ENCODE assay signal across 1 fruit fly cellular context in genomic region chr3L:871713-872112, dm6.
A peak's percentile ranks its signal among the peaks of the same experiment; 100 is the strongest.
TF ChIP-seq lines count a peak whose summit lies in the region.

TSS of gene Usp10 (plus strand) at chr3L:871899.

TF ChIP-seq in whole organism, embryonic, 481 proteins besides CTCF, POLR2A, EP300 and RAD21 (continued from another document and continues in another):
- TF ChIP-seq trh (GFP tag; optimal IDR thresholded peaks at IDR 0.05; lab: Kevin White, UChicago) = no peak
- no peak for TF ChIP-seq CG8281 (tag; optimal IDR thresholded peaks at IDR 0.05; lab: Kevin White, UChicago)
- TF ChIP-seq C15 (GFP tag; IDR thresholded peaks at IDR 0.05; lab: Robert Waterston, UW) = no peak
- no peak for TF ChIP-seq dmrt11E (tag; optimal IDR thresholded peaks at IDR 0.05; lab: Kevin White, UChicago)
- no peak for TF ChIP-seq CG14965 (GFP tag; optimal IDR thresholded peaks at IDR 0.05; lab: Kevin White, UChicago; ENCODE audit: borderline replicate concordance)
- TF ChIP-seq BEAF-32 (GFP tag; optimal IDR thresholded peaks at IDR 0.05; lab: Kevin White, UChicago) = peak; percentile 81
- TF ChIP-seq sug (tag; optimal IDR thresholded peaks at IDR 0.05; lab: Kevin White, UChicago) = peak; percentile 15
- TF ChIP-seq CG10543 (GFP tag; optimal IDR thresholded peaks at IDR 0.05; lab: Kevin White, UChicago) = no peak
- no peak for TF ChIP-seq CG9876 (GFP tag; optimal IDR thresholded peaks at IDR 0.05; lab: Kevin White, UChicago)
- no peak for TF ChIP-seq Dbx (GFP tag; IDR thresholded peaks at IDR 0.05; lab: Robert Waterston, UW)
- no peak for TF ChIP-seq cg (GFP tag; optimal IDR thresholded peaks at IDR 0.05; lab: Kevin White, UChicago)
- no peak for TF ChIP-seq crp (GFP tag; optimal IDR thresholded peaks at IDR 0.05; lab: Kevin White, UChicago)
- TF ChIP-seq Elba2 (GFP tag; optimal IDR thresholded peaks at IDR 0.05; lab: Kevin White, UChicago) = no peak
- TF ChIP-seq CG10267 (tag; optimal IDR thresholded peaks at IDR 0.05; lab: Kevin White, UChicago) = peak; percentile 28
- TF ChIP-seq tgo (GFP tag; IDR thresholded peaks at IDR 0.05; lab: Robert Waterston, UW) = no peak
- no peak for TF ChIP-seq pho (GFP tag; optimal IDR thresholded peaks at IDR 0.05; lab: Kevin White, UChicago)
- no peak for TF ChIP-seq CG6254 (GFP tag; optimal IDR thresholded peaks at IDR 0.05; lab: Kevin White, UChicago)
- TF ChIP-seq CG4820 (GFP tag; optimal IDR thresholded peaks at IDR 0.05; lab: Kevin White, UChicago) = no peak
- TF ChIP-seq CG8944 (GFP tag; optimal IDR thresholded peaks at IDR 0.05; lab: Kevin White, UChicago) = no peak
- TF ChIP-seq CG16779 (GFP tag; IDR thresholded peaks at IDR 0.05; lab: Robert Waterston, UW) = no peak
- peak; percentile 40 for TF ChIP-seq Med (GFP tag; lab: Kevin White, UChicago)
- no peak for TF ChIP-seq jing (GFP tag; optimal IDR thresholded peaks at IDR 0.05; lab: Kevin White, UChicago)
- TF ChIP-seq ATbp (GFP tag; optimal IDR thresholded peaks at IDR 0.05; lab: Kevin White, UChicago) = no peak
- TF ChIP-seq sens (GFP tag; lab: Kevin White, UChicago) = no peak
- TF ChIP-seq Ptx1 (GFP tag; IDR thresholded peaks at IDR 0.05; lab: Robert Waterston, UW) = no peak
- TF ChIP-seq nerfin-2 (GFP tag; IDR thresholded peaks at IDR 0.05; lab: Robert Waterston, UW; ENCODE audit: partially characterized antibody) = peak; percentile 57
- TF ChIP-seq CHES-1-like (GFP tag; optimal IDR thresholded peaks at IDR 0.05; lab: Kevin White, UChicago) = no peak
- TF ChIP-seq Mes4 (GFP tag; optimal IDR thresholded peaks at IDR 0.05; lab: Kevin White, UChicago) = no peak
- no peak for TF ChIP-seq Camta (GFP tag; optimal IDR thresholded peaks at IDR 0.05; lab: Kevin White, UChicago)
- TF ChIP-seq CG2875 (GFP tag; optimal IDR thresholded peaks at IDR 0.05; lab: Kevin White, UChicago) = no peak
- no peak for TF ChIP-seq fru (optimal IDR thresholded peaks at IDR 0.05; lab: Kevin White, UChicago)
- TF ChIP-seq ftz-f1 (GFP tag; optimal IDR thresholded peaks at IDR 0.05; lab: Kevin White, UChicago) = peak; percentile 69
- TF ChIP-seq CG4730 (GFP tag; IDR thresholded peaks at IDR 0.05; lab: Robert Waterston, UW) = no peak
- TF ChIP-seq CG3163 (GFP tag; optimal IDR thresholded peaks at IDR 0.05; lab: Kevin White, UChicago) = no peak
- no peak for TF ChIP-seq nom (GFP tag; optimal IDR thresholded peaks at IDR 0.05; lab: Kevin White, UChicago)
- no peak for TF ChIP-seq CG6854 (GFP tag; optimal IDR thresholded peaks at IDR 0.05; lab: Kevin White, UChicago)
- no peak for TF ChIP-seq gcm2 (GFP tag; optimal IDR thresholded peaks at IDR 0.05; lab: Kevin White, UChicago)
- TF ChIP-seq scrt (GFP tag; optimal IDR thresholded peaks at IDR 0.05; lab: Kevin White, UChicago) = no peak
- no peak for TF ChIP-seq dpn (GFP tag; optimal IDR thresholded peaks at IDR 0.05; lab: Kevin White, UChicago)
- TF ChIP-seq CG11247 (GFP tag; IDR thresholded peaks at IDR 0.05; lab: Robert Waterston, UW) = no peak
- no peak for TF ChIP-seq gce (GFP tag; IDR thresholded peaks at IDR 0.05; lab: Robert Waterston, UW)
- no peak for TF ChIP-seq Mrtf (GFP tag; IDR thresholded peaks at IDR 0.05; lab: Robert Waterston, UW)
- TF ChIP-seq sr (GFP tag; IDR thresholded peaks at IDR 0.05; lab: Robert Waterston, UW) = no peak
- no peak for TF ChIP-seq CG15011 (GFP tag; optimal IDR thresholded peaks at IDR 0.05; lab: Kevin White, UChicago)
- no peak for TF ChIP-seq CG8359 (GFP tag; optimal IDR thresholded peaks at IDR 0.05; lab: Kevin White, UChicago; ENCODE audit: borderline replicate concordance)
- no peak for TF ChIP-seq Abd-B (GFP tag; optimal IDR thresholded peaks at IDR 0.05; lab: Kevin White, UChicago)
- 0 out of 2 replicates have a peak, but pooled peaks have one; percentile 21 for TF ChIP-seq CG6272 (GFP tag; IDR thresholded peaks at IDR 0.05; lab: Robert Waterston, UW)
- no peak for TF ChIP-seq CG31441 (GFP tag; IDR thresholded peaks at IDR 0.05; lab: Robert Waterston, UW)
- TF ChIP-seq CG31224 (GFP tag; IDR thresholded peaks at IDR 0.05; lab: Robert Waterston, UW) = no peak
- no peak for TF ChIP-seq Atf3 (GFP tag; optimal IDR thresholded peaks at IDR 0.05; lab: Kevin White, UChicago)
- TF ChIP-seq dimm (GFP tag; IDR thresholded peaks at IDR 0.05; lab: Robert Waterston, UW) = no peak
- TF ChIP-seq shn (GFP tag; optimal IDR thresholded peaks at IDR 0.05; lab: Kevin White, UChicago) = no peak
- TF ChIP-seq odd (GFP tag; optimal IDR thresholded peaks at IDR 0.05; lab: Kevin White, UChicago) = no peak
- no peak for TF ChIP-seq CG14050 (GFP tag; IDR thresholded peaks at IDR 0.05; lab: Robert Waterston, UW)
- TF ChIP-seq CG8089 (GFP tag; optimal IDR thresholded peaks at IDR 0.05; lab: Kevin White, UChicago) = no peak
- TF ChIP-seq run (tag; optimal IDR thresholded peaks at IDR 0.05; lab: Kevin White, UChicago) = no peak
- no peak for TF ChIP-seq luna (GFP tag; optimal IDR thresholded peaks at IDR 0.05; lab: Kevin White, UChicago)
- peak; percentile 31; the same call in 1 of the 2 replicates for TF ChIP-seq Rfx (GFP tag; IDR thresholded peaks at IDR 0.05; lab: Robert Waterston, UW)
- TF ChIP-seq Awh (GFP tag; IDR thresholded peaks at IDR 0.05; lab: Robert Waterston, UW) = no peak
- TF ChIP-seq CG9797 (GFP tag; optimal IDR thresholded peaks at IDR 0.05; lab: Kevin White, UChicago) = peak; percentile 11
- no peak for TF ChIP-seq CG13624 (GFP tag; optimal IDR thresholded peaks at IDR 0.05; lab: Kevin White, UChicago)
- no peak for TF ChIP-seq HLH3B (GFP tag; IDR thresholded peaks at IDR 0.05; lab: Robert Waterston, UW)
- no peak for TF ChIP-seq Oli (tag; optimal IDR thresholded peaks at IDR 0.05; lab: Kevin White, UChicago)
- TF ChIP-seq mirr (GFP tag; optimal IDR thresholded peaks at IDR 0.05; lab: Kevin White, UChicago) = no peak
- no peak for TF ChIP-seq CG13894 (tag; optimal IDR thresholded peaks at IDR 0.05; lab: Kevin White, UChicago)
- no peak for TF ChIP-seq CG11560 (tag; IDR thresholded peaks at IDR 0.05; lab: Robert Waterston, UW)
- no peak for TF ChIP-seq B-H1 (GFP tag; IDR thresholded peaks at IDR 0.05; lab: Robert Waterston, UW)
- TF ChIP-seq CG7963 (GFP tag; IDR thresholded peaks at IDR 0.05; lab: Robert Waterston, UW; ENCODE audit: partially characterized antibody) = peak; percentile 73
- TF ChIP-seq CG18011 (GFP tag; optimal IDR thresholded peaks at IDR 0.05; lab: Kevin White, UChicago) = no peak
- no peak for TF ChIP-seq D19B (GFP tag; optimal IDR thresholded peaks at IDR 0.05; lab: Kevin White, UChicago)
- no peak for TF ChIP-seq z (GFP tag; IDR thresholded peaks at IDR 0.05; lab: Robert Waterston, UW)
- no peak for TF ChIP-seq tin (GFP tag; optimal IDR thresholded peaks at IDR 0.05; lab: Kevin White, UChicago)
- TF ChIP-seq Gsc (GFP tag; IDR thresholded peaks at IDR 0.05; lab: Robert Waterston, UW) = no peak
- TF ChIP-seq CG10209 (GFP tag; optimal IDR thresholded peaks at IDR 0.05; lab: Kevin White, UChicago) = no peak
- TF ChIP-seq CG10321 (GFP tag; IDR thresholded peaks at IDR 0.05; lab: Robert Waterston, UW) = no peak
- TF ChIP-seq fd102C (GFP tag; optimal IDR thresholded peaks at IDR 0.05; lab: Kevin White, UChicago) = no peak
- no peak for TF ChIP-seq CG3281 (GFP tag; optimal IDR thresholded peaks at IDR 0.05; lab: Kevin White, UChicago)
- TF ChIP-seq Side (GFP tag; optimal IDR thresholded peaks at IDR 0.05; lab: Kevin White, UChicago) = no peak
- peak; percentile 47; the same call in 1 of the 3 replicates for TF ChIP-seq CG14860 (GFP tag; IDR thresholded peaks at IDR 0.05; lab: Robert Waterston, UW; ENCODE audit: partially characterized antibody)
- no peak for TF ChIP-seq Fer1 (GFP tag; optimal IDR thresholded peaks at IDR 0.05; lab: Kevin White, UChicago)
- TF ChIP-seq CG2116 (GFP tag; optimal IDR thresholded peaks at IDR 0.05; lab: Kevin White, UChicago) = peak; percentile 88
- peak; percentile 89 for TF ChIP-seq Opbp (GFP tag; IDR thresholded peaks at IDR 0.05; lab: Robert Waterston, UW; ENCODE audit: partially characterized antibody)
- TF ChIP-seq bowl (GFP tag; IDR thresholded peaks at IDR 0.05; lab: Robert Waterston, UW) = no peak
- peak; percentile 74 for TF ChIP-seq unc-4 (GFP tag; IDR thresholded peaks at IDR 0.05; lab: Robert Waterston, UW; ENCODE audit: partially characterized antibody)
- peak; percentile 48 for TF ChIP-seq Lhr (GFP tag; optimal IDR thresholded peaks at IDR 0.05; lab: Kevin White, UChicago)
- TF ChIP-seq ato (GFP tag; IDR thresholded peaks at IDR 0.05; lab: Robert Waterston, UW; ENCODE audit: partially characterized antibody) = peak; percentile 82
- no peak for TF ChIP-seq al (GFP tag; IDR thresholded peaks at IDR 0.05; lab: Robert Waterston, UW)
- no peak for TF ChIP-seq ase (GFP tag; IDR thresholded peaks at IDR 0.05; lab: Robert Waterston, UW)
- peak; percentile 76 for TF ChIP-seq CG17186 (GFP tag; optimal IDR thresholded peaks at IDR 0.05; lab: Kevin White, UChicago)
- no peak for TF ChIP-seq CG4360 (GFP tag; IDR thresholded peaks at IDR 0.05; lab: Robert Waterston, UW)
- no peak for TF ChIP-seq Eip74EF (GFP tag; optimal IDR thresholded peaks at IDR 0.05; lab: Kevin White, UChicago)
- no peak for TF ChIP-seq CG15073 (GFP tag; optimal IDR thresholded peaks at IDR 0.05; lab: Kevin White, UChicago)
- TF ChIP-seq CG12155 (GFP tag; optimal IDR thresholded peaks at IDR 0.05; lab: Kevin White, UChicago) = peak; percentile 1
- no peak for TF ChIP-seq CG18599 (GFP tag; optimal IDR thresholded peaks at IDR 0.05; lab: Kevin White, UChicago)
- no peak for TF ChIP-seq mam (GFP tag; optimal IDR thresholded peaks at IDR 0.05; lab: Kevin White, UChicago)
- TF ChIP-seq CG2712 (tag; optimal IDR thresholded peaks at IDR 0.05; lab: Kevin White, UChicago) = peak; percentile 2
- TF ChIP-seq CG7556 (GFP tag; optimal IDR thresholded peaks at IDR 0.05; lab: Kevin White, UChicago) = no peak
- peak; percentile 93 for TF ChIP-seq pzg (GFP tag; optimal IDR thresholded peaks at IDR 0.05; lab: Kevin White, UChicago)
- TF ChIP-seq Dref (GFP tag; IDR thresholded peaks at IDR 0.05; lab: Robert Waterston, UW) = peak; percentile 96
- TF ChIP-seq CG6683 (GFP tag; optimal IDR thresholded peaks at IDR 0.05; lab: Kevin White, UChicago) = no peak
- TF ChIP-seq jigr1 (GFP tag; IDR thresholded peaks at IDR 0.05; lab: Robert Waterston, UW) = no peak
- TF ChIP-seq btn (GFP tag; optimal IDR thresholded peaks at IDR 0.05; lab: Kevin White, UChicago) = no peak
- TF ChIP-seq CG9609 (GFP tag; optimal IDR thresholded peaks at IDR 0.05; lab: Kevin White, UChicago) = no peak
- peak; percentile 61 for TF ChIP-seq MESR4 (GFP tag; optimal IDR thresholded peaks at IDR 0.05; lab: Kevin White, UChicago)
- no peak for TF ChIP-seq B-H2 (GFP tag; optimal IDR thresholded peaks at IDR 0.05; lab: Kevin White, UChicago)
- TF ChIP-seq gt (GFP tag; IDR thresholded peaks at IDR 0.05; lab: Robert Waterston, UW) = no peak
- peak; percentile 41 for TF ChIP-seq CG17829 (tag; optimal IDR thresholded peaks at IDR 0.05; lab: Kevin White, UChicago)
- no peak for TF ChIP-seq CG12104 (GFP tag; optimal IDR thresholded peaks at IDR 0.05; lab: Kevin White, UChicago)
- no peak for TF ChIP-seq CG12236 (GFP tag; optimal IDR thresholded peaks at IDR 0.05; lab: Kevin White, UChicago)
- no peak for TF ChIP-seq TFAM (GFP tag; optimal IDR thresholded peaks at IDR 0.05; lab: Kevin White, UChicago)
- TF ChIP-seq CG2129 (GFP tag; IDR thresholded peaks at IDR 0.05; lab: Robert Waterston, UW; ENCODE audit: partially characterized antibody) = no peak
- no peak for TF ChIP-seq usp (GFP tag; optimal IDR thresholded peaks at IDR 0.05; lab: Kevin White, UChicago)
- TF ChIP-seq sima (GFP tag; optimal IDR thresholded peaks at IDR 0.05; lab: Kevin White, UChicago) = no peak
- peak; percentile 79 for TF ChIP-seq CG13287 (GFP tag; IDR thresholded peaks at IDR 0.05; lab: Robert Waterston, UW; ENCODE audit: partially characterized antibody)
- no peak for TF ChIP-seq bigmax (GFP tag; optimal IDR thresholded peaks at IDR 0.05; lab: Kevin White, UChicago)
- no peak for TF ChIP-seq CG2202 (tag; optimal IDR thresholded peaks at IDR 0.05; lab: Kevin White, UChicago)
- no peak for TF ChIP-seq gsb-n (tag; optimal IDR thresholded peaks at IDR 0.05; lab: Kevin White, UChicago)
- TF ChIP-seq CG14710 (tag; optimal IDR thresholded peaks at IDR 0.05; lab: Kevin White, UChicago) = peak; percentile 55
- no peak for TF ChIP-seq en (GFP tag; optimal IDR thresholded peaks at IDR 0.05; lab: Kevin White, UChicago)
- no peak for TF ChIP-seq Oaz (GFP tag; IDR thresholded peaks at IDR 0.05; lab: Robert Waterston, UW)
- peak; percentile 48 for TF ChIP-seq CG15479 (GFP tag; optimal IDR thresholded peaks at IDR 0.05; lab: Kevin White, UChicago)
- no peak for TF ChIP-seq CG14441 (GFP tag; IDR thresholded peaks at IDR 0.05; lab: Robert Waterston, UW)
- no peak for TF ChIP-seq Max (GFP tag; optimal IDR thresholded peaks at IDR 0.05; lab: Kevin White, UChicago)
- peak; percentile 11 for TF ChIP-seq zen (tag; optimal IDR thresholded peaks at IDR 0.05; lab: Kevin White, UChicago)
- no peak for TF ChIP-seq CG10565 (GFP tag; optimal IDR thresholded peaks at IDR 0.05; lab: Kevin White, UChicago)
- no peak for TF ChIP-seq tup (GFP tag; optimal IDR thresholded peaks at IDR 0.05; lab: Kevin White, UChicago)
- TF ChIP-seq D (optimal IDR thresholded peaks at IDR 0.05; lab: Kevin White, UChicago) = peak; percentile 79
- TF ChIP-seq D (GFP tag; optimal IDR thresholded peaks at IDR 0.05; lab: Kevin White, UChicago) = no peak
- no peak for TF ChIP-seq klu (GFP tag; IDR thresholded peaks at IDR 0.05; lab: Robert Waterston, UW)
- TF ChIP-seq CG10431 (GFP tag; optimal IDR thresholded peaks at IDR 0.05; lab: Kevin White, UChicago) = no peak
- no peak for TF ChIP-seq Sox102F (GFP tag; optimal IDR thresholded peaks at IDR 0.05; lab: Kevin White, UChicago)
- no peak; the same call in 3 of the 4 replicates for TF ChIP-seq Gug (GFP tag; IDR thresholded peaks at IDR 0.05; lab: Robert Waterston, UW)
- peak; percentile 71 for TF ChIP-seq HmgZ (tag; optimal IDR thresholded peaks at IDR 0.05; lab: Kevin White, UChicago)
- peak; percentile 58 for TF ChIP-seq CG12659 (GFP tag; optimal IDR thresholded peaks at IDR 0.05; lab: Kevin White, UChicago)
- no peak for TF ChIP-seq CG9215 (GFP tag; IDR thresholded peaks at IDR 0.05; lab: Robert Waterston, UW)
- no peak for TF ChIP-seq Deaf1 (tag; optimal IDR thresholded peaks at IDR 0.05; lab: Kevin White, UChicago)
- no peak for TF ChIP-seq CG2889 (GFP tag; IDR thresholded peaks at IDR 0.05; lab: Robert Waterston, UW)
- TF ChIP-seq ssp (GFP tag; IDR thresholded peaks at IDR 0.05; lab: Robert Waterston, UW) = no peak
- TF ChIP-seq ara (GFP tag; IDR thresholded peaks at IDR 0.05; lab: Robert Waterston, UW) = no peak
